Fruit fly (Drosophila melanogaster) whole organism, prepupa: ENCODE results near the gene YL-1.

Experiments used
- Blimp-1 ChIP-seq: fragments of 200-800 bp; sonication (Bioruptor generic); optimal IDR thresholded peaks from 3 replicates; lab custom pipeline; 2017; ENCODE audit warnings: missing biosample characterization, missing genetic modification characterization, mild to moderate bottlenecking, moderate library complexity, missing genetic modification reagents
- CG10669 ChIP-seq: fragments of 200-800 bp; sonication (Bioruptor generic); optimal IDR thresholded peaks from 3 replicates; lab custom pipeline; 2018; ENCODE audit warnings: missing biosample characterization, mild to moderate bottlenecking, missing genetic modification characterization, moderate library complexity
- CG11762 ChIP-seq: fragments of 200-800 bp; sonication (Bioruptor generic); optimal IDR thresholded peaks from 3 replicates; lab custom pipeline; 2016; ENCODE audit warnings: missing biosample characterization, missing genetic modification characterization; ENCODE audit not compliant: insufficient read depth
- CG11902 ChIP-seq: fragments of 200-800 bp; sonication (Bioruptor generic); optimal IDR thresholded peaks from 3 replicates; lab custom pipeline; 2016; ENCODE audit warnings: missing biosample characterization, missing genetic modification characterization
- CG15336 ChIP-seq: fragments of 200-800 bp; sonication (Bioruptor generic); IDR thresholded peaks from 2 replicates; pipeline ENCODE4 v1.3.6; 2022; ENCODE audit warnings: missing biosample characterization, missing genetic modification characterization
- CG1621 ChIP-seq: fragments of 200-800 bp; sonication (Bioruptor generic); optimal IDR thresholded peaks from 3 replicates; lab custom pipeline; 2018; ENCODE audit warnings: missing biosample characterization, mild to moderate bottlenecking, missing genetic modification characterization
- CG16779 ChIP-seq: fragments of 200-800 bp; sonication (Bioruptor generic); optimal IDR thresholded peaks from 3 replicates; lab custom pipeline; 2017; ENCODE audit warnings: missing biosample characterization, mild to moderate bottlenecking, missing genetic modification characterization
- CG3032 ChIP-seq: fragments of 200-800 bp; optimal IDR thresholded peaks from 2 replicates; lab custom pipeline; 2019; ENCODE audit warnings: missing biosample characterization, mild to moderate bottlenecking, missing genetic modification characterization, moderate library complexity
- CG31627 ChIP-seq: fragments of 200-800 bp; sonication (Bioruptor generic); optimal IDR thresholded peaks from 3 replicates; lab custom pipeline; 2016; ENCODE audit warnings: missing biosample characterization, missing genetic modification characterization
- CG32006 ChIP-seq: fragments of 200-800 bp; sonication (Bioruptor generic); optimal IDR thresholded peaks from 3 replicates; lab custom pipeline; 2017; ENCODE audit warnings: missing biosample characterization, mild to moderate bottlenecking, missing genetic modification characterization
- CG34406 ChIP-seq: fragments of 200-800 bp; sonication (Bioruptor generic); optimal IDR thresholded peaks from 3 replicates; lab custom pipeline; 2016; ENCODE audit warnings: missing biosample characterization, missing genetic modification characterization
- CG3919 ChIP-seq: fragments of 200-800 bp; sonication (Bioruptor generic); optimal IDR thresholded peaks from 3 replicates; lab custom pipeline; 2016; ENCODE audit warnings: missing biosample characterization, missing genetic modification characterization
- CG4318 ChIP-seq: fragments of 200-800 bp; sonication (Bioruptor generic); optimal IDR thresholded peaks from 3 replicates; lab custom pipeline; 2017; ENCODE audit warnings: missing biosample characterization, mild to moderate bottlenecking, missing genetic modification characterization
- CG6792 ChIP-seq: fragments of 200-800 bp; sonication (Bioruptor generic); optimal IDR thresholded peaks from 3 replicates; lab custom pipeline; 2016; ENCODE audit warnings: missing biosample characterization, missing genetic modification characterization
- CG6808 ChIP-seq: fragments of 200-800 bp; sonication (Bioruptor generic); optimal IDR thresholded peaks from 3 replicates; lab custom pipeline; 2017; ENCODE audit warnings: missing biosample characterization, missing genetic modification characterization, mild to moderate bottlenecking, moderate library complexity, missing genetic modification reagents
- CG6854 ChIP-seq: fragments of 200-800 bp; sonication (Bioruptor generic); optimal IDR thresholded peaks from 2 replicates; lab custom pipeline; 2017; ENCODE audit warnings: missing biosample characterization, mild to moderate bottlenecking, missing genetic modification characterization
- CG7368 ChIP-seq: fragments of 200-800 bp; sonication (Bioruptor generic); optimal IDR thresholded peaks from 3 replicates; lab custom pipeline; 2016; ENCODE audit warnings: missing biosample characterization, missing genetic modification characterization
- CG8119 ChIP-seq: fragments of 200-800 bp; sonication (Bioruptor generic); IDR thresholded peaks from 3 replicates; pipeline ENCODE4 v1.3.6; 2022; ENCODE audit warnings: missing biosample characterization, missing genetic modification characterization
- Eip75B ChIP-seq: fragments of 200-800 bp; sonication (Bioruptor generic); optimal IDR thresholded peaks from 3 replicates; lab custom pipeline; 2016; ENCODE audit warnings: missing biosample characterization, missing genetic modification characterization
- Eip93F ChIP-seq: fragments of 200-800 bp; sonication (Bioruptor generic); optimal IDR thresholded peaks from 2 replicates; lab custom pipeline; 2016; ENCODE audit warnings: missing biosample characterization, mild to moderate bottlenecking, missing genetic modification characterization
- Ets21C ChIP-seq: fragments of 200-800 bp; sonication (Bioruptor generic); optimal IDR thresholded peaks from 3 replicates; lab custom pipeline; 2016; ENCODE audit warnings: missing biosample characterization, missing genetic modification characterization
- Ets96B ChIP-seq: fragments of 200-800 bp; optimal IDR thresholded peaks from 2 replicates; lab custom pipeline; 2019; ENCODE audit warnings: missing biosample characterization, mild to moderate bottlenecking, missing genetic modification characterization, moderate library complexity
- Gug ChIP-seq: fragments of 200-800 bp; sonication (Bioruptor generic); IDR thresholded peaks from 2 replicates; pipeline ENCODE4 v1.3.6; 2022; ENCODE audit warnings: missing biosample characterization, missing genetic modification characterization
- Hr38 ChIP-seq: sonication (Bioruptor generic); optimal IDR thresholded peaks from 2 replicates; lab custom pipeline; 2016; ENCODE audit warnings: missing biosample characterization, missing genetic modification characterization
- Hr39 ChIP-seq: fragments of 200-800 bp; sonication (Bioruptor generic); optimal IDR thresholded peaks from 2 replicates; lab custom pipeline; 2016; ENCODE audit warnings: missing biosample characterization, missing genetic modification characterization
- Lpt ChIP-seq: fragments of 200-800 bp; sonication (Bioruptor generic); optimal IDR thresholded peaks from 3 replicates; lab custom pipeline; 2016; ENCODE audit warnings: missing biosample characterization, missing genetic modification characterization
- Met ChIP-seq: fragments of 200-800 bp; sonication (Bioruptor generic); optimal IDR thresholded peaks from 3 replicates; lab custom pipeline; 2016; ENCODE audit warnings: missing biosample characterization, missing genetic modification characterization
- OdsH ChIP-seq: fragments of 200-800 bp; sonication (Bioruptor generic); optimal IDR thresholded peaks from 3 replicates; lab custom pipeline; 2016; ENCODE audit warnings: missing biosample characterization, missing genetic modification characterization
- Smox ChIP-seq: fragments of 200-800 bp; sonication (Bioruptor generic); optimal IDR thresholded peaks from 3 replicates; lab custom pipeline; 2016; ENCODE audit warnings: missing biosample characterization, missing genetic modification characterization
- Sox15 ChIP-seq: fragments of 200-800 bp; sonication (Bioruptor generic); optimal IDR thresholded peaks from 3 replicates; lab custom pipeline; 2016; ENCODE audit warnings: missing biosample characterization, missing genetic modification characterization
- cyc ChIP-seq: fragments of 200-800 bp; sonication (Bioruptor generic); optimal IDR thresholded peaks from 3 replicates; lab custom pipeline; 2016; ENCODE audit warnings: missing biosample characterization, missing genetic modification characterization
- dac ChIP-seq: fragments of 200-800 bp; sonication (Bioruptor generic); optimal IDR thresholded peaks from 2 replicates; lab custom pipeline; 2017; ENCODE audit warnings: missing biosample characterization, mild to moderate bottlenecking, missing genetic modification characterization
- dsx ChIP-seq: fragments of 200-800 bp; optimal IDR thresholded peaks from 3 replicates; lab custom pipeline; 2019; ENCODE audit warnings: missing biosample characterization, mild to moderate bottlenecking, missing genetic modification characterization, moderate library complexity; ENCODE audit not compliant: poor library complexity, severe bottlenecking
- esn ChIP-seq: fragments of 200-800 bp; sonication (Bioruptor generic); optimal IDR thresholded peaks from 2 replicates; lab custom pipeline; 2016; ENCODE audit warnings: missing biosample characterization, mild to moderate bottlenecking, missing genetic modification characterization, moderate library complexity
- fd59A ChIP-seq: fragments of 200-800 bp; sonication (Bioruptor generic); optimal IDR thresholded peaks from 2 replicates; lab custom pipeline; 2017; ENCODE audit warnings: missing biosample characterization, mild to moderate bottlenecking, missing genetic modification characterization, missing genetic modification reagents
- fd85E ChIP-seq: fragments of 200-800 bp; sonication (Bioruptor generic); optimal IDR thresholded peaks from 3 replicates; lab custom pipeline; 2016; ENCODE audit warnings: missing biosample characterization, missing genetic modification characterization
- fkh ChIP-seq: fragments of 200-800 bp; sonication (Bioruptor generic); optimal IDR thresholded peaks from 3 replicates; lab custom pipeline; 2017; ENCODE audit warnings: missing biosample characterization, mild to moderate bottlenecking, missing genetic modification characterization, moderate library complexity
- lz ChIP-seq: fragments of 200-800 bp; sonication (Bioruptor generic); optimal IDR thresholded peaks from 3 replicates; lab custom pipeline; 2016; ENCODE audit warnings: missing biosample characterization, missing genetic modification characterization
- net ChIP-seq: fragments of 200-800 bp; sonication (Bioruptor generic); optimal IDR thresholded peaks from 3 replicates; lab custom pipeline; 2016; ENCODE audit warnings: missing biosample characterization, missing genetic modification characterization
- pdm3 ChIP-seq: fragments of 200-800 bp; sonication (Bioruptor generic); optimal IDR thresholded peaks from 3 replicates; lab custom pipeline; 2016; ENCODE audit warnings: missing biosample characterization, missing genetic modification characterization
- salr ChIP-seq, 2 experiments: fragments of 200-800 bp; sonication (Bioruptor generic); optimal IDR thresholded peaks; 3 replicates each; lab custom pipeline; 2016 to 2018; ENCODE audit warnings: missing biosample characterization in 2 of 2, missing genetic modification characterization in 2 of 2, mild to moderate bottlenecking in 1 of 2
- spab ChIP-seq: fragments of 200-800 bp; sonication (Bioruptor generic); optimal IDR thresholded peaks from 2 replicates; lab custom pipeline; 2017; ENCODE audit warnings: missing biosample characterization, mild to moderate bottlenecking, missing genetic modification characterization, missing genetic modification reagents
- svp ChIP-seq: fragments of 200-800 bp; sonication (Bioruptor generic); peaks from one replicate; lab custom pipeline; 2016; ENCODE audit warnings: missing biosample characterization, missing genetic modification characterization
- topi ChIP-seq: fragments of 200-800 bp; sonication (Bioruptor generic); optimal IDR thresholded peaks from 3 replicates; lab custom pipeline; 2016; ENCODE audit warnings: missing biosample characterization, missing genetic modification characterization
- vri ChIP-seq: fragments of 200-800 bp; sonication (Bioruptor generic); optimal IDR thresholded peaks from 3 replicates; lab custom pipeline; 2016; ENCODE audit warnings: missing biosample characterization, mild to moderate bottlenecking, missing genetic modification characterization

YL-1 gene

dm6 chr2L:10964493-10964892 lies 5.8 kb upstream of the YL-1 start:
- TF ChIP-seq Gug (GFP tag; lab: Robert Waterston, UW), result no peak
- no peak for TF ChIP-seq CG6792 (GFP tag; lab: Kevin White, UChicago)
- TF ChIP-seq fd59A (GFP tag; lab: Kevin White, UChicago), result no peak
- no peak for TF ChIP-seq spab (GFP tag; lab: Kevin White, UChicago)
- no peak for TF ChIP-seq CG3032 (tag; lab: Kevin White, UChicago)
- no peak for TF ChIP-seq Eip75B
- no peak for TF ChIP-seq Met (GFP tag; lab: Kevin White, UChicago)
- TF ChIP-seq CG6854, result no peak
- no peak for TF ChIP-seq Blimp-1 (GFP tag; lab: Kevin White, UChicago)
- TF ChIP-seq fkh, result no peak
- TF ChIP-seq CG4318 (GFP tag; lab: Kevin White, UChicago), result no peak
- TF ChIP-seq CG6808 (GFP tag; lab: Kevin White, UChicago), result no peak
- no peak for TF ChIP-seq dac
- TF ChIP-seq CG31627 (GFP tag; lab: Kevin White, UChicago), result no peak
- no peak for TF ChIP-seq esn (GFP tag; lab: Kevin White, UChicago)
- no peak for TF ChIP-seq cyc (GFP tag; lab: Kevin White, UChicago)
- no peak for TF ChIP-seq Ets21C (GFP tag; lab: Kevin White, UChicago)
- TF ChIP-seq Hr38, result no peak
- no peak for TF ChIP-seq CG3919
- no peak for TF ChIP-seq CG1621 (tag; lab: Kevin White, UChicago)

dm6 chr2L:10965962-10966361 lies 4.3 kb upstream of the YL-1 start:
- TF ChIP-seq dsx (GFP tag; lab: Kevin White, UChicago), result no peak
- TF ChIP-seq CG11902 (GFP tag; lab: Kevin White, UChicago), result no peak
- no peak for TF ChIP-seq CG3032 (tag; lab: Kevin White, UChicago)
- TF ChIP-seq Eip93F (GFP tag; lab: Kevin White, UChicago), result no peak
- TF ChIP-seq, all 60 proteins: peak for 0

- TF ChIP-seq CG6792 (GFP tag; lab: Kevin White, UChicago) (peak; percentile 33), CG8119 (GFP tag; lab: Robert Waterston, UW) (peak; percentile 49; the same call in 1 of the 3 replicates), CG6808 (GFP tag; lab: Kevin White, UChicago) (peak; percentile 79), CG11762 (GFP tag; lab: Kevin White, UChicago) (no peak), CG6854 (peak; percentile 50), svp (GFP tag; lab: Kevin White, UChicago) (peak; percentile 93), cyc (GFP tag; lab: Kevin White, UChicago) (peak; percentile 8), lz (GFP tag; lab: Kevin White, UChicago) (no peak), CG7368 (GFP tag; lab: Kevin White, UChicago) (no peak), fkh (peak; percentile 26), Sox15 (GFP tag; lab: Kevin White, UChicago) (no peak), Ets96B (tag; lab: Kevin White, UChicago) (peak; percentile 27), Smox (GFP tag; lab: Kevin White, UChicago) (peak; percentile 38), fd85E (GFP tag; lab: Kevin White, UChicago) (no peak), CG11902 (GFP tag; lab: Kevin White, UChicago) (no peak), fd59A (GFP tag; lab: Kevin White, UChicago) (no peak), topi (peak; percentile 21), CG10669 (GFP tag; lab: Kevin White, UChicago) (peak; percentile 43), OdsH (peak; percentile 3), pdm3 (peak; percentile 2), CG32006 (GFP tag; lab: Kevin White, UChicago) (peak; percentile 54), vri (peak; percentile 17), salr (GFP tag; optimal IDR thresholded peaks at IDR 0.05; lab: Kevin White, UChicago) (peak; percentile 1 to 13), Lpt (peak; percentile 28), Hr39 (GFP tag; lab: Kevin White, UChicago) (peak; percentile 15), net (GFP tag; lab: Kevin White, UChicago) (peak; percentile 48), Blimp-1 (GFP tag; lab: Kevin White, UChicago) (peak; percentile 99), CG15336 (GFP tag; lab: Robert Waterston, UW) (peak; percentile 41), CG3032 (tag; lab: Kevin White, UChicago) (peak; percentile 22), CG34406 (GFP tag; lab: Kevin White, UChicago) (peak; percentile 20), CG31627 (GFP tag; lab: Kevin White, UChicago) (peak; percentile 31), esn (GFP tag; lab: Kevin White, UChicago) (peak; percentile 24), CG16779 (tag; lab: Kevin White, UChicago) (peak; percentile 66), Met (GFP tag; lab: Kevin White, UChicago) (peak; percentile 41)
These were observed 2.8 kb upstream of the YL-1 start for dm6 chr2L:10967257-10968008.
